Worm (Caenorhabditis elegans) whole organism, young adult: ENCODE data around the gene F54B11.11.

Experiments used
- ama-1 ChIP-seq, 3 experiments: fragments of 150-350 bp in 1 of 3; sonication (generic microtip) in 2 of 3; optimal IDR thresholded peaks; 2 replicates each; lab custom pipeline; 2014 to 2018; ENCODE audit warnings: missing biosample characterization in 2 of 3, missing genetic modification characterization in 2 of 3, missing genetic modification reagents in 2 of 3
- lin-35 ChIP-seq, 3 experiments: fragments of 150-350 bp in 2 of 3; sonication (generic microtip) in 1 of 3; optimal IDR thresholded peaks; 2 replicates each; lab custom pipeline; 2014 to 2018; ENCODE audit warnings: missing biosample characterization in 3 of 3, missing genetic modification characterization in 3 of 3, missing genetic modification reagents in 3 of 3

DNA sequence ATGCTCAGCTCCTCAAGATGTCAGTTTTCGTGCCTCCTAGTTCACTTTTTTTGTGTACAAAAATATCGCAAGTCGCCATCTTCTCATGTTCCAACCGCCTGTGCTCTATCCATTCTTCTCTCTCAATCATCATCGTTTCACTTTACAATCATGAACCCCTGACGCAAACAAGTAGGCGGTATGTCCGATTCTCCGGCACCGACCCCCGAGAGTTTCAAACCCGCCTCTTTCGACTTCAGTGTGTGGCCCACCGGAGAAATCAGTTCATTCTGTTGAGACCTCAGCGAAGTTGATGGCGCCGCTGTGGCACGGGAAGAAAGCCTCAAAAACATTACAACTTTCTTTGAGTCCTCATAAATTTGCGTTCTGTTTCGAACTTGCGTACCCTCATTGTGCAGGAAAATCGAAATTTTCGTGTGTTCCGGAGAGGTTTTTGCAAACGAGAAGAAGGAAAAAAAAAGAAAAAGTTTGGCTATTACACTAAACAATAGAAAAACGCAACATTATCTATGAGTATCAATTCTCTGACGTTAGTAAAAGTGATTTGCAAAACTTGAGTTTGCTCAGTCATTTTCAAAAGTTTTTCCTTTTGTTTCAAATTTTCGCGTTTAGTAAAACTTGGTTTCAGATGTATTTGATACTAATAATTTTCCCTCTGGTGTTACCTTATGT lies 26.5 kb downstream of the F54B11.11 start, which contains the start of gene F54B11.9:
- TF ChIP-seq ama-1 (optimal IDR thresholded peaks at IDR 0.05; lab: Kevin White, UChicago), result no peak
- no peak for TF ChIP-seq ama-1 (GFP tag; optimal IDR thresholded peaks at IDR 0.05; lab: Kevin White, UChicago)
- no peak for TF ChIP-seq lin-35 (GFP tag; optimal IDR thresholded peaks at IDR 0.05; lab: Kevin White, UChicago)
